Fruit fly (Drosophila melanogaster): Measurements from ENCODE around the gene ncd.

DNA sequence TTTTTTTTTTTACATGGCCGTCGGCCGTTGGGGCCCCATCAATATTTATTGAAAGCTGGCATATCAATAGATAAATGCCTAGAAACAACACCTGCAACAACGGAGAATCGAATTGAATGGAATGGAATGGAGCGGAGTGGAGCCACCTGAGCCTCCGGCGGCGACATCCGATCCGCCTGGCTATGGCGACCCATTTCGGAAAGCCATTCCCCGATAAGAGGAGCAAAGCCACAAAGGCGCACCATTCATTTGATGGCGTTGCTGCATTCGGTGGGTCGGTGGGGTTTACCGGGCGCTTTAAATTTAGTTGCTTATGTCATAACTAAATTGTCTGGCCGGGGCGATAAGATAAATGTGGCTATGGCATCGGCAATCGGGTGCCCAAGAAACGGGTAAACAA lies 25.1 kb downstream of the ncd start:
- TF ChIP-seq CG8478 (optimal IDR thresholded peaks at IDR 0.05) = no peak
- TF ChIP-seq CTCF (optimal IDR thresholded peaks at IDR 0.05) = no peak

Measured in S2 (cell line).